Worm (Caenorhabditis elegans): ENCODE data around the gene spr-1.

- TF ChIP-seq egl-27 (tag; optimal IDR thresholded peaks at IDR 0.05) (no peak), snpc-4 (tag; optimal IDR thresholded peaks at IDR 0.05) (no peak)
Measured at ce11 chrV:8129252-8129651, at the start of gene spr-1.

Measured in whole organism, L1 larva.